Fruit fly (Drosophila melanogaster) whole organism, embryonic: Measurements from ENCODE around the gene Pex11c.

ENCODE experiments used
- Dref ChIP-seq: fragments of 200-800 bp; sonication (Bioruptor generic); IDR thresholded peaks from 2 replicates; pipeline ENCODE4 v1.3.6; 2022; ENCODE audit warnings: missing biosample characterization, missing genetic modification characterization
- Oli ChIP-seq: fragments of 200-800 bp; sonication (Bioruptor generic); optimal IDR thresholded peaks from 2 replicates; lab custom pipeline; 2018; ENCODE audit warnings: missing biosample characterization, mild to moderate bottlenecking, missing genetic modification characterization, moderate library complexity
- Sin3A ChIP-seq: fragments of >200 bp; optimal IDR thresholded peaks from 2 replicates; lab custom pipeline; 2018
- seq ChIP-seq: fragments of 200-800 bp; sonication (Bioruptor generic); IDR thresholded peaks from 2 replicates; pipeline ENCODE4 v1.3.6; 2022; ENCODE audit warnings: missing biosample characterization, missing genetic modification characterization

dm6 chr3R:23279834-23280233 is 21.7 kb downstream of the Pex11c start:
- TF ChIP-seq Dref (no peak), Sin3A (lab: Kevin White, UChicago) (no peak), Oli (tag; lab: Kevin White, UChicago) (no peak), seq (GFP tag; lab: Robert Waterston, UW) (no peak)
